Fruit fly (Drosophila melanogaster): ENCODE results near the gene Ncc69.

Gene Ncc69

DNA sequence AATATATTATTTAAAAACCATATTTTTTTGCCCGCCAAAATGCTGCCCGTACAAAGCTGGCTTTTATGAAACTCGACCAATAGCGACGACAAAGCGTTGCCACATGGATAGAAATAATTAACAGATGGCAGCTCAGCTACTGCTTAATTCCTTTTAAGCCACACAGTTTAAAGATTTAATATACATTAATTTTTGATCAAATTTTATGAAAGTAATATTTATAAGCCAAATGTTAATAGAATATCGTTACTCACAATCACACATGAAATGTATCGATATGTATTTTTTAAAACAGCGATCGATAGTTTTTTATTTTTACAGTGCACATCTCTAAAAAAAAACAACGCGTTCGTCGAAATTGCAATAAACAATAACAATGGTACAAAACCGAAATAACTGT is 54.9 kb downstream of the Ncc69 start, which contains the start of gene CG10418 (continued):
- no peak for TF ChIP-seq ERR (GFP tag; optimal IDR thresholded peaks at IDR 0.05)
- TF ChIP-seq CG4617 (GFP tag; optimal IDR thresholded peaks at IDR 0.05; ENCODE audit: borderline replicate concordance) = peak; percentile 21
- peak; percentile 87 for TF ChIP-seq knrl (GFP tag; IDR thresholded peaks at IDR 0.05; ENCODE audit: partially characterized antibody)
- no peak for TF ChIP-seq toy (GFP tag; IDR thresholded peaks at IDR 0.05)
- TF ChIP-seq tna (GFP tag; IDR thresholded peaks at IDR 0.05; ENCODE audit: partially characterized antibody) = peak; percentile 51; the same call in 1 of the 2 replicates
- TF ChIP-seq chif (GFP tag; optimal IDR thresholded peaks at IDR 0.05) = peak in 1 of 2 experiments; percentile 59
- TF ChIP-seq CG10979 (tag; optimal IDR thresholded peaks at IDR 0.05) = no peak
- TF ChIP-seq B-H2 (GFP tag; optimal IDR thresholded peaks at IDR 0.05) = no peak
- peak; percentile 42 for TF ChIP-seq CG10654 (GFP tag; optimal IDR thresholded peaks at IDR 0.05)
- TF ChIP-seq sim (GFP tag; IDR thresholded peaks at IDR 0.05) = no peak
- TF ChIP-seq Hr78 (GFP tag; optimal IDR thresholded peaks at IDR 0.05) = no peak
- TF ChIP-seq CG8388 (GFP tag; optimal IDR thresholded peaks at IDR 0.05) = no peak
- TF ChIP-seq CG10366 (GFP tag; IDR thresholded peaks at IDR 0.05) = peak; percentile 20; the same call in 1 of the 2 replicates
- TF ChIP-seq wdn (GFP tag; IDR thresholded peaks at IDR 0.05) = no peak
- no peak for TF ChIP-seq pnt (GFP tag; optimal IDR thresholded peaks at IDR 0.05)
- peak; percentile 25; the same call in 1 of the 3 replicates for TF ChIP-seq CG11560 (tag; IDR thresholded peaks at IDR 0.05)
- no peak for TF ChIP-seq fd3F (GFP tag; optimal IDR thresholded peaks at IDR 0.05)
- TF ChIP-seq CG10267 (tag; optimal IDR thresholded peaks at IDR 0.05) = peak; percentile 59
- TF ChIP-seq CG16815 (GFP tag; optimal IDR thresholded peaks at IDR 0.05) = no peak
- TF ChIP-seq Rx (GFP tag; IDR thresholded peaks at IDR 0.05) = 0 out of 2 replicates have a peak, but pooled peaks have one; percentile 23
- no peak for TF ChIP-seq trh (GFP tag; optimal IDR thresholded peaks at IDR 0.05)
- no peak for TF ChIP-seq CG10431 (GFP tag; optimal IDR thresholded peaks at IDR 0.05)
- peak; percentile 59 for TF ChIP-seq CG6272 (GFP tag; IDR thresholded peaks at IDR 0.05)
- TF ChIP-seq MESR4 (GFP tag; optimal IDR thresholded peaks at IDR 0.05) = no peak
- TF ChIP-seq CG14860 (GFP tag; IDR thresholded peaks at IDR 0.05; ENCODE audit: partially characterized antibody) = peak; percentile 80
- TF ChIP-seq cato (GFP tag; optimal IDR thresholded peaks at IDR 0.05; ENCODE audit: borderline replicate concordance) = peak; percentile 18
- TF ChIP-seq gsb-n (tag; optimal IDR thresholded peaks at IDR 0.05) = no peak
- TF ChIP-seq trem (tag; optimal IDR thresholded peaks at IDR 0.05) = peak; percentile 87
- no peak for TF ChIP-seq yki (optimal IDR thresholded peaks at IDR 0.05)
- TF ChIP-seq Abd-B (GFP tag; optimal IDR thresholded peaks at IDR 0.05) = peak; percentile 75
- TF ChIP-seq Vsx1 (GFP tag; optimal IDR thresholded peaks at IDR 0.05) = no peak
- peak; percentile 63 for TF ChIP-seq Hr3 (GFP tag; optimal IDR thresholded peaks at IDR 0.05)
- no peak for TF ChIP-seq nom (GFP tag; optimal IDR thresholded peaks at IDR 0.05)
- peak; percentile 14 for TF ChIP-seq gfzf (GFP tag; optimal IDR thresholded peaks at IDR 0.05)
- no peak for TF ChIP-seq disco-r (GFP tag; optimal IDR thresholded peaks at IDR 0.05)
- no peak for TF ChIP-seq repo (GFP tag; optimal IDR thresholded peaks at IDR 0.05)
- TF ChIP-seq Taf1 (GFP tag; IDR thresholded peaks at IDR 0.05) = no peak
- no peak for TF ChIP-seq Deaf1 (tag; optimal IDR thresholded peaks at IDR 0.05)
- TF ChIP-seq D19A (tag; optimal IDR thresholded peaks at IDR 0.05) = no peak
- TF ChIP-seq zen2 (GFP tag; IDR thresholded peaks at IDR 0.05; ENCODE audit: partially characterized antibody) = peak; percentile 46; the same call in 1 of the 3 replicates
- peak; percentile 55 for TF ChIP-seq CG17829 (tag; optimal IDR thresholded peaks at IDR 0.05)
- peak; percentile 96 for TF ChIP-seq Ets65A (GFP tag)
- no peak for TF ChIP-seq en (GFP tag; optimal IDR thresholded peaks at IDR 0.05)
- TF ChIP-seq CG13424 (tag; optimal IDR thresholded peaks at IDR 0.05) = peak; percentile 43
- TF ChIP-seq chinmo (GFP tag; IDR thresholded peaks at IDR 0.05; ENCODE audit: partially characterized antibody) = no peak
- TF ChIP-seq PHDP (tag; optimal IDR thresholded peaks at IDR 0.05) = no peak
- no peak for TF ChIP-seq CG33213 (GFP tag; optimal IDR thresholded peaks at IDR 0.05)
- TF ChIP-seq Asciz (GFP tag; optimal IDR thresholded peaks at IDR 0.05) = no peak
- TF ChIP-seq CG8089 (GFP tag; optimal IDR thresholded peaks at IDR 0.05) = no peak
- peak; percentile 65 for TF ChIP-seq Max (GFP tag; optimal IDR thresholded peaks at IDR 0.05)

Measured in whole organism, embryonic.